Fruit fly (Drosophila melanogaster) whole organism, embryonic: ENCODE data around the gene CG46387.

ENCODE experiments used
- B-H1 ChIP-seq: fragments of 200-800 bp; sonication (Bioruptor generic); IDR thresholded peaks from 3 replicates; pipeline ENCODE4 v1.3.6; 2022; ENCODE audit warnings: missing biosample characterization, missing genetic modification characterization
- Bteb2 ChIP-seq: fragments of 200-800 bp; sonication (Bioruptor generic); optimal IDR thresholded peaks from 2 replicates; lab custom pipeline; 2016; ENCODE audit warnings: missing biosample characterization, missing genetic modification characterization
- CG10321 ChIP-seq: fragments of 200-800 bp; sonication (Bioruptor generic); IDR thresholded peaks from 2 replicates; pipeline ENCODE4 v1.3.6; 2022; ENCODE audit warnings: missing biosample characterization, missing genetic modification characterization
- CG12299 ChIP-seq: fragments of 200-800 bp; sonication (Bioruptor generic); optimal IDR thresholded peaks from 2 replicates; lab custom pipeline; 2018; ENCODE audit warnings: missing biosample characterization, mild to moderate bottlenecking, missing genetic modification characterization
- CG12769 ChIP-seq: fragments of 200-800 bp; sonication (Bioruptor generic); optimal IDR thresholded peaks from 2 replicates; lab custom pipeline; 2019; ENCODE audit warnings: missing biosample characterization, mild to moderate bottlenecking, missing genetic modification characterization, moderate library complexity
- CG13296 ChIP-seq: fragments of 200-800 bp; sonication (Bioruptor generic); optimal IDR thresholded peaks from 3 replicates; lab custom pipeline; 2018; ENCODE audit warnings: missing biosample characterization, mild to moderate bottlenecking, missing genetic modification characterization
- CG2202 ChIP-seq: fragments of 200-800 bp; sonication (Bioruptor generic); optimal IDR thresholded peaks from 2 replicates; lab custom pipeline; 2018; ENCODE audit warnings: missing biosample characterization, mild to moderate bottlenecking, missing genetic modification characterization
- CG33213 ChIP-seq: fragments of 200-800 bp; sonication (Bioruptor generic); optimal IDR thresholded peaks from 3 replicates; lab custom pipeline; 2016; ENCODE audit warnings: missing biosample characterization, missing genetic modification characterization
- CG3726 ChIP-seq: fragments of 200-800 bp; sonication (Bioruptor generic); IDR thresholded peaks from 3 replicates; pipeline ENCODE4, ENCODE4 v1.3.6; 2022; ENCODE audit warnings: missing biosample characterization, missing genetic modification characterization
- CG43689 ChIP-seq: fragments of 200-800 bp; sonication (Bioruptor generic); IDR thresholded peaks from 2 replicates; pipeline ENCODE4 v1.3.6; 2022; ENCODE audit warnings: missing biosample characterization, missing genetic modification characterization
- CG5953 ChIP-seq: fragments of 200-800 bp; sonication (Bioruptor generic); IDR thresholded peaks from 2 replicates; pipeline ENCODE4 v1.3.6; 2022; ENCODE audit warnings: missing biosample characterization, missing genetic modification characterization
- CG6854 ChIP-seq: fragments of 200-800 bp; sonication (Bioruptor generic); optimal IDR thresholded peaks from 3 replicates; lab custom pipeline; 2017; ENCODE audit warnings: missing biosample characterization, mild to moderate bottlenecking, missing genetic modification characterization
- CG8290 ChIP-seq, 3 experiments: fragments of 200-800 bp; sonication (Bioruptor generic); optimal IDR thresholded peaks; 2 replicates each; lab custom pipeline; 2016 to 2019; ENCODE audit warnings: missing biosample characterization in 3 of 3, missing genetic modification characterization in 3 of 3, mild to moderate bottlenecking in 2 of 3, moderate library complexity in 1 of 3
- CG8359 ChIP-seq: fragments of 200-800 bp; sonication (Bioruptor generic); optimal IDR thresholded peaks from 2 replicates; lab custom pipeline; 2017; ENCODE audit warnings: missing biosample characterization, mild to moderate bottlenecking, missing genetic modification characterization, borderline replicate concordance
- CrebB ChIP-seq: fragments of 200-800 bp; sonication (Bioruptor generic); optimal IDR thresholded peaks from 3 replicates; lab custom pipeline; 2018; ENCODE audit warnings: missing biosample characterization, mild to moderate bottlenecking, missing genetic modification characterization
- D19A ChIP-seq: fragments of 200-800 bp; optimal IDR thresholded peaks from 3 replicates; lab custom pipeline; 2019; ENCODE audit warnings: missing biosample characterization, mild to moderate bottlenecking, missing genetic modification characterization, moderate library complexity
- HLH4C ChIP-seq: fragments of 200-800 bp; sonication (Bioruptor generic); IDR thresholded peaks from 3 replicates; pipeline ENCODE4 v1.3.6; 2022; ENCODE audit warnings: missing biosample characterization, missing genetic modification characterization; ENCODE audit not compliant: partially characterized antibody
- Hand ChIP-seq: fragments of 200-800 bp; sonication (Bioruptor generic); optimal IDR thresholded peaks from 2 replicates; lab custom pipeline; 2017; ENCODE audit warnings: mild to moderate bottlenecking, missing biosample characterization, missing genetic modification reagents, missing genetic modification characterization
- HmgD ChIP-seq: fragments of 200-800 bp; sonication (Bioruptor generic); optimal IDR thresholded peaks from 3 replicates; lab custom pipeline; 2016; ENCODE audit warnings: missing biosample characterization, missing genetic modification characterization
- Hr51 ChIP-seq, 2 experiments: fragments of 200-800 bp; sonication (Bioruptor generic); optimal IDR thresholded peaks; 2 replicates in 1 of 2; 3 replicates in 1 of 2; lab custom pipeline; 2016 to 2018; ENCODE audit warnings: missing biosample characterization in 2 of 2, missing genetic modification characterization in 2 of 2, mild to moderate bottlenecking in 1 of 2, moderate library complexity in 1 of 2
- Lhr ChIP-seq: fragments of 200-800 bp; sonication (Bioruptor generic); optimal IDR thresholded peaks from 3 replicates; lab custom pipeline; 2017; ENCODE audit warnings: mild to moderate bottlenecking, missing biosample characterization, missing genetic modification reagents, missing genetic modification characterization
- MESR4 ChIP-seq: fragments of 200-800 bp; sonication (Bioruptor generic); optimal IDR thresholded peaks from 2 replicates; lab custom pipeline; 2018; ENCODE audit warnings: missing biosample characterization, mild to moderate bottlenecking, missing genetic modification characterization, moderate library complexity
- Nf-YC ChIP-seq: fragments of 200-800 bp; optimal IDR thresholded peaks from 3 replicates; lab custom pipeline; 2019; ENCODE audit warnings: missing biosample characterization, mild to moderate bottlenecking, missing genetic modification characterization, moderate library complexity
- NfI ChIP-seq: fragments of 200-800 bp; sonication (Bioruptor generic); optimal IDR thresholded peaks from 3 replicates; lab custom pipeline; 2018; ENCODE audit warnings: missing biosample characterization, mild to moderate bottlenecking, missing genetic modification characterization, moderate library complexity
- Spps ChIP-seq: fragments of 200-800 bp; sonication (Bioruptor generic); optimal IDR thresholded peaks from 2 replicates; lab custom pipeline; 2018; ENCODE audit warnings: missing biosample characterization, mild to moderate bottlenecking, missing genetic modification characterization
- Usf ChIP-seq: fragments of 200-800 bp; sonication (Bioruptor generic); optimal IDR thresholded peaks from 2 replicates; lab custom pipeline; 2017; ENCODE audit warnings: missing genotype, missing biosample characterization, missing genetic modification characterization
- bigmax ChIP-seq: fragments of 200-800 bp; sonication (Bioruptor generic); optimal IDR thresholded peaks from 2 replicates; lab custom pipeline; 2018; ENCODE audit warnings: missing biosample characterization, mild to moderate bottlenecking, missing genetic modification characterization
- esg ChIP-seq: fragments of 200-800 bp; sonication (Bioruptor generic); conservative IDR thresholded peaks from 2 replicates; pipeline ENCODE4 v1.3.6; 2022; ENCODE audit warnings: missing biosample characterization, missing genetic modification characterization
- exex ChIP-seq: fragments of 200-800 bp; sonication (Bioruptor generic); optimal IDR thresholded peaks from 4 replicates; lab custom pipeline; 2018; ENCODE audit warnings: missing biosample characterization, mild to moderate bottlenecking, missing genetic modification characterization, moderate library complexity
- gsb-n ChIP-seq: fragments of 200-800 bp; sonication (Bioruptor generic); optimal IDR thresholded peaks from 3 replicates; lab custom pipeline; 2018; ENCODE audit warnings: missing biosample characterization, mild to moderate bottlenecking, missing genetic modification characterization
- her ChIP-seq: fragments of 200-800 bp; sonication (Bioruptor generic); optimal IDR thresholded peaks from 2 replicates; lab custom pipeline; 2016; ENCODE audit warnings: missing biosample characterization, missing genetic modification characterization
- jing ChIP-seq: fragments of 200-800 bp; sonication (Bioruptor generic); optimal IDR thresholded peaks from 2 replicates; lab custom pipeline; 2018; ENCODE audit warnings: missing biosample characterization, mild to moderate bottlenecking, missing genetic modification characterization
- lmd ChIP-seq: fragments of 200-800 bp; sonication (Bioruptor generic); IDR thresholded peaks from 2 replicates; pipeline ENCODE4 v1.3.6; 2022; ENCODE audit warnings: missing biosample characterization, missing genetic modification characterization
- row ChIP-seq: fragments of 200-800 bp; sonication (Bioruptor generic); IDR thresholded peaks from 3 replicates; pipeline ENCODE4 v1.3.6; 2022; ENCODE audit warnings: missing biosample characterization, missing genetic modification characterization
- run ChIP-seq: fragments of 200-800 bp; sonication (Bioruptor generic); optimal IDR thresholded peaks from 3 replicates; lab custom pipeline; 2018; ENCODE audit warnings: missing biosample characterization, mild to moderate bottlenecking, missing genetic modification characterization
- sc ChIP-seq, 3 experiments: fragments of >200 bp in 2 of 3; fragments of 200-800 bp in 1 of 3; sonication (Bioruptor generic) in 1 of 3; optimal IDR thresholded peaks; 2 replicates in 2 of 3; 3 replicates in 1 of 3; lab custom pipeline; 2017; ENCODE audit warnings: mild to moderate bottlenecking in 1 of 3, missing biosample characterization in 1 of 3, missing genetic modification characterization in 1 of 3, missing genetic modification reagents in 1 of 3
- schlank ChIP-seq: fragments of 200-800 bp; sonication (Bioruptor generic); optimal IDR thresholded peaks from 2 replicates; lab custom pipeline; 2018; ENCODE audit warnings: missing biosample characterization, mild to moderate bottlenecking, missing genetic modification characterization
- scrt ChIP-seq: fragments of 200-800 bp; sonication (Bioruptor generic); optimal IDR thresholded peaks from 2 replicates; lab custom pipeline; 2018; ENCODE audit warnings: missing biosample characterization, mild to moderate bottlenecking, missing genetic modification characterization, moderate library complexity
- sna ChIP-seq: fragments of 200-800 bp; sonication (Bioruptor generic); IDR thresholded peaks from 2 replicates; pipeline ENCODE4 v1.3.6; 2022; ENCODE audit warnings: missing biosample characterization, missing genetic modification characterization; ENCODE audit not compliant: partially characterized antibody
- sr ChIP-seq: fragments of 200-800 bp; sonication (Bioruptor generic); IDR thresholded peaks from 3 replicates; pipeline ENCODE4 v1.3.6; 2022; ENCODE audit warnings: missing biosample characterization, missing genetic modification characterization
- unc-4 ChIP-seq: fragments of 200-800 bp; sonication (Bioruptor generic); IDR thresholded peaks from 2 replicates; pipeline ENCODE4 v1.3.6; 2022; ENCODE audit warnings: missing biosample characterization, missing genetic modification characterization; ENCODE audit not compliant: partially characterized antibody
- yki ChIP-seq: fragments of >200 bp; optimal IDR thresholded peaks from 3 replicates; lab custom pipeline; 2018
- zf30C ChIP-seq: fragments of 200-800 bp; sonication (Bioruptor generic); optimal IDR thresholded peaks from 3 replicates; lab custom pipeline; 2018; ENCODE audit warnings: missing biosample characterization, mild to moderate bottlenecking, missing genetic modification characterization

The CG46387 gene

dm6 chr3L:9854583-9855519, 43.6 kb upstream of the CG46387 start, which contains the start of gene RasGAP1 (continued):
- TF ChIP-seq her (GFP tag; lab: Kevin White, UChicago) (peak; percentile 99), CG43689 (GFP tag; lab: Robert Waterston, UW) (no peak), scrt (GFP tag; lab: Kevin White, UChicago) (peak; percentile 87)

dm6 chr3L:9855784-9856426, 42.5 kb upstream of the CG46387 start:
- TF ChIP-seq CG12769: peak; percentile 94
- TF ChIP-seq Nf-YC (tag; lab: Kevin White, UChicago): peak; percentile 76
- peak; percentile 95 for TF ChIP-seq sr (GFP tag; lab: Robert Waterston, UW)
- peak; percentile 92 for TF ChIP-seq CG13296
- TF ChIP-seq sna (GFP tag; lab: Robert Waterston, UW): no peak
- TF ChIP-seq B-H1: peak; percentile 93
- peak; percentile 91 for TF ChIP-seq CrebB
- TF ChIP-seq esg (GFP tag; lab: Robert Waterston, UW): peak; percentile 96
- peak; percentile 96 for TF ChIP-seq CG33213 (GFP tag; lab: Kevin White, UChicago)
- peak; percentile 97 for TF ChIP-seq CG5953 (GFP tag; lab: Robert Waterston, UW)
- TF ChIP-seq yki: peak; percentile 58
- TF ChIP-seq NfI: peak; percentile 89
- TF ChIP-seq zf30C (GFP tag; lab: Kevin White, UChicago): no peak
- peak; percentile 57 for TF ChIP-seq MESR4 (GFP tag; lab: Kevin White, UChicago)
- TF ChIP-seq CG2202 (tag; lab: Kevin White, UChicago): peak; percentile 97
- TF ChIP-seq CG10321: peak; percentile 75
- TF ChIP-seq Usf (GFP tag; lab: Kevin White, UChicago): peak; percentile 96
- peak; percentile 98 for TF ChIP-seq row
- peak; percentile 79 for TF ChIP-seq Hand (GFP tag; lab: Kevin White, UChicago)
- TF ChIP-seq CG6854: peak; percentile 85
- peak; percentile 89 for TF ChIP-seq run (tag; lab: Kevin White, UChicago)
- peak; percentile 94 for TF ChIP-seq CG12299 (tag; lab: Kevin White, UChicago)
- TF ChIP-seq lmd (GFP tag; lab: Robert Waterston, UW): peak; percentile 97
- TF ChIP-seq unc-4 (GFP tag; lab: Robert Waterston, UW): no peak
- peak; percentile 96 for TF ChIP-seq D19A (tag; lab: Kevin White, UChicago)
- TF ChIP-seq schlank (tag; lab: Kevin White, UChicago): peak; percentile 76
- peak; percentile 93 to 95 for TF ChIP-seq Hr51 (GFP tag; optimal IDR thresholded peaks at IDR 0.05; lab: Kevin White, UChicago)
- peak; percentile 95 for TF ChIP-seq CG8359
- TF ChIP-seq CG8290 (GFP tag; optimal IDR thresholded peaks at IDR 0.05; lab: Kevin White, UChicago): peak; percentile 96
- peak; percentile 90 to 97 for TF ChIP-seq CG8290 (tag; optimal IDR thresholded peaks at IDR 0.05; lab: Kevin White, UChicago)
- TF ChIP-seq Spps (tag; lab: Kevin White, UChicago): peak; percentile 98
- TF ChIP-seq HmgD (GFP tag; lab: Kevin White, UChicago): peak; percentile 95
- peak; percentile 93 for TF ChIP-seq Bteb2 (GFP tag; lab: Kevin White, UChicago)
- TF ChIP-seq CG3726 (GFP tag; lab: Robert Waterston, UW): peak; percentile 97
- TF ChIP-seq Lhr (GFP tag; lab: Kevin White, UChicago): peak; percentile 93
- peak; percentile 97 for TF ChIP-seq gsb-n (tag; lab: Kevin White, UChicago)
- TF ChIP-seq HLH4C (GFP tag; lab: Robert Waterston, UW): no peak
- TF ChIP-seq sc (optimal IDR thresholded peaks at IDR 0.05; lab: Kevin White, UChicago): no peak
- TF ChIP-seq sc (GFP tag; optimal IDR thresholded peaks at IDR 0.05; lab: Kevin White, UChicago): peak; percentile 98
- TF ChIP-seq bigmax (GFP tag; lab: Kevin White, UChicago): peak; percentile 59
- peak; percentile 47 for TF ChIP-seq exex (tag; lab: Kevin White, UChicago)
- peak; percentile 94 for TF ChIP-seq jing
